Worm (Caenorhabditis elegans) whole organism, early embryonic: Measurements from ENCODE around the gene Y57G11C.1144.

Experiments
- F13C5.2 ChIP-seq: sonication (generic microtip); optimal IDR thresholded peaks from 2 replicates; lab custom pipeline; 2017; ENCODE audit warnings: mild to moderate bottlenecking, missing genetic modification characterization, inconsistent platforms, missing compliant biosample characterization
- ama-1 ChIP-seq: fragments of 150-350 bp; optimal IDR thresholded peaks from 2 replicates; lab custom pipeline; 2014
- flt-1 ChIP-seq: fragments of 200-800 bp; sonication (Bioruptor generic); IDR thresholded peaks from 2 replicates; pipeline ENCODE4 v1.3.6; 2022; ENCODE audit warnings: missing genetic modification characterization, missing compliant biosample characterization
- hnd-1 ChIP-seq: sonication (generic microtip); optimal IDR thresholded peaks from 2 replicates; lab custom pipeline; 2016; ENCODE audit warnings: missing genetic modification characterization, missing compliant biosample characterization
- pes-1 ChIP-seq: fragments of 200-800 bp; sonication (Bioruptor generic); IDR thresholded peaks from 2 replicates; pipeline ENCODE4 v1.3.6; 2022; ENCODE audit warnings: missing genetic modification reagents, missing genetic modification characterization, missing compliant biosample characterization
- scrt-1 ChIP-seq: fragments of 200-800 bp; sonication (Bioruptor generic); IDR thresholded peaks from 2 replicates; pipeline ENCODE4 v1.3.6; 2022; ENCODE audit warnings: missing genetic modification characterization, missing compliant biosample characterization

DNA sequence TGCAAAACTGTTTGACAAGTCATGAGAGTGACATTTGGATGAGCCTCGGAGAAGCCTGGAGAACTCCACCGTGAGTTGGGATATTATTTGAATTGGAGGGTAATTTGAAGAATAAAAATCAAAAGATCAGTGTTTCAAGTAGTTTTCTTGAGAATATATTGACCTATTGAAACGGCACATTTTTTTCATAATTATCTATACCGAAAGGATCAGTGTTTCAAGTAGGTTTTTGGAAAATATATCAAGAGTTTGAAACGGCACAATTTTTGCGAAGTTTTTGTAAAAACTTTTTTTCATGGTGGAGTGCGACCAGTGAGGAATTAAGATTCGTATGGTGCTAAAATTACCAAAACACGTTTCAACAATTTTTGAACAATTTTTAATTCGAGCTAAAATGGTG, 45.1 kb upstream of the Y57G11C.1144 start:
- TF ChIP-seq ama-1, result no peak
- TF ChIP-seq hnd-1 (tag; lab: Kevin White, UChicago), result no peak
- TF ChIP-seq pes-1 (GFP tag; lab: Robert Waterston, UW), result no peak
- TF ChIP-seq F13C5.2 (tag; lab: Kevin White, UChicago), result no peak
- TF ChIP-seq scrt-1 (GFP tag; lab: Robert Waterston, UW), result no peak
- no peak for TF ChIP-seq flt-1 (GFP tag; lab: Robert Waterston, UW)
